Fruit fly (Drosophila melanogaster): ENCODE measurements around the gene Ac76E.

Ac76E gene

dm6 chr3L:19905427-19905826 is 33.7 kb upstream of the Ac76E start:
- no peak for TF ChIP-seq CG17801 (GFP tag; optimal IDR thresholded peaks at IDR 0.05; ENCODE audit: partially characterized antibody)

dm6 chr3L:19906148-19906752 is 32.8 kb upstream of the Ac76E start:
- TF ChIP-seq CG17801 (GFP tag; optimal IDR thresholded peaks at IDR 0.05; ENCODE audit: partially characterized antibody): peak; percentile 59

- TF ChIP-seq CG17801 (GFP tag; optimal IDR thresholded peaks at IDR 0.05; ENCODE audit: partially characterized antibody): no peak
These were observed 32.0 kb upstream of the Ac76E start for dm6 chr3L:19906780-19907705.

- no peak for TF ChIP-seq CG17801 (GFP tag; optimal IDR thresholded peaks at IDR 0.05; ENCODE audit: partially characterized antibody)
These were observed 31.4 kb upstream of the Ac76E start for dm6 chr3L:19907706-19908070.

- TF ChIP-seq CG17801 (GFP tag; optimal IDR thresholded peaks at IDR 0.05; ENCODE audit: partially characterized antibody): no peak
These were observed 30.6 kb upstream of the Ac76E start for dm6 chr3L:19908201-19909127.

dm6 chr3L:19909234-19910053 is 29.6 kb upstream of the Ac76E start:
- TF ChIP-seq CG17801 (GFP tag; optimal IDR thresholded peaks at IDR 0.05; ENCODE audit: partially characterized antibody): no peak

- TF ChIP-seq CG17801 (GFP tag; optimal IDR thresholded peaks at IDR 0.05; ENCODE audit: partially characterized antibody): peak; percentile 46
These were observed 29.1 kb upstream of the Ac76E start, which contains the start of the genes Mi-2 and Prp3 for dm6 chr3L:19910054-19910414. Gene Mi-2 (minus strand): TSS chr3L:19910215. Gene Prp3 (plus strand): TSS chr3L:19910300.

- TF ChIP-seq CG17801 (GFP tag; optimal IDR thresholded peaks at IDR 0.05; ENCODE audit: partially characterized antibody): no peak
These were observed 25.7 kb upstream of the Ac76E start, which contains the start of gene Mtr3 for dm6 chr3L:19913328-19913936. Gene Mtr3 (minus strand): TSS chr3L:19913715.

- peak; percentile 47 for TF ChIP-seq CG17801 (GFP tag; optimal IDR thresholded peaks at IDR 0.05; ENCODE audit: partially characterized antibody)
These were observed 24.3 kb upstream of the Ac76E start, which contains the start of gene Rpn1 for dm6 chr3L:19914833-19915232. Gene Rpn1 (plus strand): TSS chr3L:19915051.

dm6 chr3L:19919981-19920380 is 19.1 kb upstream of the Ac76E start:
- no peak for TF ChIP-seq CG17801 (GFP tag; optimal IDR thresholded peaks at IDR 0.05; ENCODE audit: partially characterized antibody)

dm6 chr3L:19922833-19923745 is 16.0 kb upstream of the Ac76E start, which contains the start of gene Pfdn6:
Gene Pfdn6 (plus strand): TSS chr3L:19923671.
- TF ChIP-seq CG17801 (GFP tag; optimal IDR thresholded peaks at IDR 0.05; ENCODE audit: partially characterized antibody): peak; percentile 82

- TF ChIP-seq CG17801 (GFP tag; optimal IDR thresholded peaks at IDR 0.05; ENCODE audit: partially characterized antibody): peak; percentile 52
These were observed 14.2 kb upstream of the Ac76E start, which contains the start of gene Grasp65 for dm6 chr3L:19924771-19925304. Gene Grasp65 (plus strand): TSS chr3L:19924943.

Measured in ovary, adult (tissue).